Worm (Caenorhabditis elegans) whole organism, late embryonic: ENCODE results near the gene Y57G11C.14.

Experiments used
- C08G9.2 ChIP-seq: sonication (generic microtip); optimal IDR thresholded peaks from 2 replicates; lab custom pipeline; 2016; ENCODE audit warnings: mild to moderate bottlenecking, missing genetic modification characterization, moderate library complexity, missing compliant biosample characterization
- F13H6.1 ChIP-seq: sonication (generic microtip); optimal IDR thresholded peaks from 2 replicates; lab custom pipeline; 2016; ENCODE audit warnings: missing genetic modification characterization, missing compliant biosample characterization
- K02D7.2 ChIP-seq: sonication (generic microtip); optimal IDR thresholded peaks from 2 replicates; lab custom pipeline; 2017; ENCODE audit warnings: mild to moderate bottlenecking, missing genetic modification characterization, missing compliant biosample characterization
- K09A11.1 ChIP-seq: sonication (generic microtip); optimal IDR thresholded peaks from 2 replicates; lab custom pipeline; 2017; ENCODE audit warnings: antibody characterized with exemption, mild to moderate bottlenecking, missing genetic modification characterization, missing compliant biosample characterization; ENCODE audit not compliant: insufficient read depth
- T23F11.4 ChIP-seq: fragments of 200-800 bp; sonication (Bioruptor generic); optimal IDR thresholded peaks from 2 replicates; lab custom pipeline; 2018; ENCODE audit warnings: mild to moderate bottlenecking, missing genetic modification characterization, missing compliant biosample characterization
- Y22D7AL.16 ChIP-seq: sonication (generic microtip); optimal IDR thresholded peaks from 2 replicates; lab custom pipeline; 2016; ENCODE audit warnings: missing genetic modification characterization, missing compliant biosample characterization
- ahr-1 ChIP-seq: sonication (generic microtip); optimal IDR thresholded peaks from 2 replicates; lab custom pipeline; 2016; ENCODE audit warnings: missing genetic modification characterization, missing compliant biosample characterization
- ama-1 ChIP-seq: fragments of 150-350 bp; optimal IDR thresholded peaks from 2 replicates; lab custom pipeline; 2014
- ceh-14 ChIP-seq: sonication (generic microtip); optimal IDR thresholded peaks from 2 replicates; lab custom pipeline; 2016; ENCODE audit warnings: missing genotype, missing genetic modification characterization, missing compliant biosample characterization
- ceh-31 ChIP-seq: sonication (generic microtip); optimal IDR thresholded peaks from 2 replicates; lab custom pipeline; 2016; ENCODE audit warnings: missing genetic modification characterization, missing compliant biosample characterization
- ceh-34 ChIP-seq: sonication (generic microtip); optimal IDR thresholded peaks from 2 replicates; lab custom pipeline; 2016; ENCODE audit warnings: mild to moderate bottlenecking, missing genetic modification characterization, missing compliant biosample characterization
- ceh-45 ChIP-seq: fragments of 200-800 bp; sonication (Bioruptor generic); IDR thresholded peaks from 2 replicates; pipeline ENCODE4 v1.3.6; 2022; ENCODE audit warnings: missing genetic modification reagents, missing genetic modification characterization, missing compliant biosample characterization
- ceh-48 ChIP-seq: sonication (generic microtip); optimal IDR thresholded peaks from 2 replicates; lab custom pipeline; 2016; ENCODE audit warnings: missing genetic modification characterization, inconsistent platforms, missing compliant biosample characterization
- ceh-6 ChIP-seq: fragments of 200-800 bp; sonication (Bioruptor generic); optimal IDR thresholded peaks from 2 replicates; lab custom pipeline; 2018; ENCODE audit warnings: mild to moderate bottlenecking, missing genetic modification characterization, missing compliant biosample characterization
- dve-1 ChIP-seq: sonication (generic microtip); optimal IDR thresholded peaks from 2 replicates; lab custom pipeline; 2017; ENCODE audit warnings: antibody characterized with exemption, mild to moderate bottlenecking, missing genetic modification characterization, missing compliant biosample characterization
- eyg-1 ChIP-seq: sonication (generic microtip); optimal IDR thresholded peaks from 2 replicates; lab custom pipeline; 2016; ENCODE audit warnings: missing genotype, missing genetic modification characterization, missing compliant biosample characterization
- fkh-10 ChIP-seq: fragments of 150-350 bp; optimal IDR thresholded peaks from 2 replicates; lab custom pipeline; 2014; ENCODE audit warnings: missing biosample characterization, missing genetic modification reagents, missing genetic modification characterization
- fkh-6 ChIP-seq: sonication (generic microtip); optimal IDR thresholded peaks from 2 replicates; lab custom pipeline; 2016; ENCODE audit warnings: missing genetic modification characterization, missing compliant biosample characterization
- gmeb-2 ChIP-seq: sonication (generic microtip); optimal IDR thresholded peaks from 2 replicates; lab custom pipeline; 2016; ENCODE audit warnings: missing genetic modification characterization, inconsistent platforms, missing compliant biosample characterization
- hlh-13 ChIP-seq: fragments of 200-800 bp; sonication (Bioruptor generic); optimal IDR thresholded peaks from 2 replicates; lab custom pipeline; 2018; ENCODE audit warnings: mild to moderate bottlenecking, missing genetic modification characterization, missing compliant biosample characterization
- hlh-15 ChIP-seq: sonication (generic microtip); optimal IDR thresholded peaks from 2 replicates; lab custom pipeline; 2016; ENCODE audit warnings: missing genetic modification characterization, missing compliant biosample characterization
- hlh-30 ChIP-seq: sonication (generic microtip); optimal IDR thresholded peaks from 2 replicates; lab custom pipeline; 2017; ENCODE audit warnings: antibody characterized with exemption, missing genetic modification characterization, missing compliant biosample characterization; ENCODE audit not compliant: insufficient read depth
- lim-6 ChIP-seq: sonication (generic microtip); optimal IDR thresholded peaks from 2 replicates; lab custom pipeline; 2016; ENCODE audit warnings: missing genetic modification characterization, missing compliant biosample characterization
- lin-11 ChIP-seq: fragments of 200-800 bp; sonication (Bioruptor generic); optimal IDR thresholded peaks from 2 replicates; lab custom pipeline; 2018; ENCODE audit warnings: mild to moderate bottlenecking, missing genetic modification characterization, missing compliant biosample characterization
- madf-2 ChIP-seq: sonication (generic microtip); optimal IDR thresholded peaks from 2 replicates; lab custom pipeline; 2017; ENCODE audit warnings: missing genetic modification characterization, missing compliant biosample characterization
- mec-3 ChIP-seq: sonication (generic microtip); optimal IDR thresholded peaks from 2 replicates; lab custom pipeline; 2016; ENCODE audit warnings: borderline replicate concordance, missing genetic modification characterization, missing compliant biosample characterization
- nfya-1 ChIP-seq: sonication (generic microtip); optimal IDR thresholded peaks from 2 replicates; lab custom pipeline; 2017; ENCODE audit warnings: missing genetic modification characterization, mild to moderate bottlenecking, missing compliant biosample characterization, antibody characterized with exemption, moderate library complexity
- nhr-11 ChIP-seq: fragments of 150-350 bp; optimal IDR thresholded peaks from 2 replicates; lab custom pipeline; 2014; ENCODE audit warnings: missing biosample characterization, missing genetic modification characterization
- nhr-232 ChIP-seq: sonication (generic microtip); optimal IDR thresholded peaks from 2 replicates; lab custom pipeline; 2016; ENCODE audit warnings: missing genetic modification characterization, missing compliant biosample characterization
- npax-4 ChIP-seq: sonication (generic microtip); optimal IDR thresholded peaks from 2 replicates; lab custom pipeline; 2016; ENCODE audit warnings: missing genetic modification characterization, missing compliant biosample characterization
- pag-3 ChIP-seq: sonication (generic microtip); optimal IDR thresholded peaks from 2 replicates; lab custom pipeline; 2016; ENCODE audit warnings: missing compliant biosample characterization, missing genetic modification characterization, borderline replicate concordance
- pat-9 ChIP-seq: fragments of 200-800 bp; sonication (Bioruptor generic); optimal IDR thresholded peaks from 2 replicates; lab custom pipeline; 2018; ENCODE audit warnings: mild to moderate bottlenecking, missing genetic modification characterization, moderate library complexity, missing compliant biosample characterization
- pax-1 ChIP-seq: fragments of 150-350 bp; optimal IDR thresholded peaks from 2 replicates; lab custom pipeline; 2014; ENCODE audit warnings: missing biosample characterization, missing genetic modification characterization
- pha-4 ChIP-seq: fragments of 150-350 bp; optimal IDR thresholded peaks from 2 replicates; lab custom pipeline; 2018; ENCODE audit warnings: missing biosample characterization, missing genetic modification reagents, missing genetic modification characterization
- pros-1 ChIP-seq: fragments of 150-350 bp; optimal IDR thresholded peaks from 2 replicates; lab custom pipeline; 2014; ENCODE audit warnings: missing biosample characterization, missing genetic modification reagents, missing genetic modification characterization
- rnt-1 ChIP-seq: sonication (generic microtip); optimal IDR thresholded peaks from 2 replicates; lab custom pipeline; 2016; ENCODE audit warnings: missing genetic modification characterization, missing compliant biosample characterization
- sdc-2 ChIP-seq: sonication (generic microtip); optimal IDR thresholded peaks from 2 replicates; lab custom pipeline; 2016; ENCODE audit warnings: missing genotype, missing genetic modification characterization, missing compliant biosample characterization
- sox-2 ChIP-seq: fragments of 200-800 bp; sonication (Bioruptor generic); IDR thresholded peaks from 2 replicates; pipeline ENCODE4 v1.3.6; 2022; ENCODE audit warnings: missing genetic modification reagents, missing genetic modification characterization, missing compliant biosample characterization
- syd-9 ChIP-seq: sonication (generic microtip); optimal IDR thresholded peaks from 2 replicates; lab custom pipeline; 2016; ENCODE audit warnings: mild to moderate bottlenecking, missing genetic modification characterization, moderate library complexity, missing compliant biosample characterization
- tbx-2 ChIP-seq: sonication (generic microtip); optimal IDR thresholded peaks from 2 replicates; lab custom pipeline; 2016; ENCODE audit warnings: missing genetic modification characterization, missing compliant biosample characterization
- tbx-7 ChIP-seq: sonication (generic microtip); optimal IDR thresholded peaks from 2 replicates; lab custom pipeline; 2016; ENCODE audit warnings: missing genotype, missing genetic modification characterization, missing compliant biosample characterization
- ttx-3 ChIP-seq: sonication (generic microtip); optimal IDR thresholded peaks from 2 replicates; lab custom pipeline; 2016; ENCODE audit warnings: missing genetic modification reagents, missing genetic modification characterization, missing compliant biosample characterization
- unc-3 ChIP-seq, 2 experiments: fragments of 200-800 bp in 1 of 2; sonication (Bioruptor generic) in 1 of 2; sonication (generic microtip) in 1 of 2; conservative IDR thresholded peaks in 1 of 2; optimal IDR thresholded peaks in 1 of 2; 2 replicates each; pipeline versions ENCODE4 v1.3.6 to Lab custom; 2016 to 2022; ENCODE audit warnings: missing compliant biosample characterization in 2 of 2, missing genetic modification characterization in 2 of 2, missing genetic modification reagents in 1 of 2
- ztf-16 ChIP-seq: sonication (generic microtip); optimal IDR thresholded peaks from 2 replicates; lab custom pipeline; 2017; ENCODE audit warnings: missing genetic modification characterization, missing compliant biosample characterization

The Y57G11C.14 gene

DNA sequence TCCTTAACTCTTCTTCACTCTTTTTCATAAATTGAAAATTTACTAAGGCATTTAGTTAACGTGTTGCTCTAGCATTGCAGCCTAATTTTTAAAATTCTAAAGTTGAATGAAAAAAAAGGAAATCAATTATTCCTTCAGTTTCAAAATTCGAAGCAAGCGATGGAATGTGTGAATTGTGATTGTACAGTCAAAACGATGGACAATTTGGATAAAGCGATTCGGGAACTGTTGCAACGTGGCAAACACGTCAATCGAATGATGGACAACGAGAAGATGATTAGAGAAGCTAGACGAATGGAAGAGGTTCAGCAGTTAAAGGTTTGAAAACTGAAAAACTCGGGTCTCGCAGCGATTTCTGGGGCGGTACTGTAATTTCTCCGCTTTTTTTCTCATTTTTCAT lies at the start of gene Y57G11C.14:
Y57G11C.14 (plus strand) TSS at position 126 of the 400 bp plus-strand sequence.
- TF ChIP-seq Y22D7AL.16 (tag; lab: Kevin White, UChicago) (no peak), syd-9 (no peak), mec-3 (tag; lab: Kevin White, UChicago) (no peak), ceh-14 (tag; lab: Kevin White, UChicago) (no peak), hlh-13 (GFP tag; lab: Kevin White, UChicago) (no peak), ceh-34 (tag; lab: Kevin White, UChicago) (no peak), tbx-2 (tag; lab: Kevin White, UChicago) (no peak), fkh-10 (GFP tag; lab: Kevin White, UChicago) (no peak), F13H6.1 (tag; lab: Kevin White, UChicago) (no peak), ceh-6 (GFP tag; lab: Kevin White, UChicago) (no peak), ceh-48 (tag; lab: Kevin White, UChicago) (no peak), unc-3 (GFP tag; conservative IDR thresholded peaks at IDR 0.05; lab: Robert Waterston, UW) (no peak), unc-3 (tag; optimal IDR thresholded peaks at IDR 0.05; lab: Kevin White, UChicago) (no peak)

- TF ChIP-seq unc-3 (GFP tag; conservative IDR thresholded peaks at IDR 0.05; lab: Robert Waterston, UW) = no peak
- no peak for TF ChIP-seq unc-3 (tag; optimal IDR thresholded peaks at IDR 0.05; lab: Kevin White, UChicago)
- TF ChIP-seq hlh-15 (tag; lab: Kevin White, UChicago) = no peak
- TF ChIP-seq sdc-2 = no peak
- no peak for TF ChIP-seq lin-11 (tag; lab: Kevin White, UChicago)
- no peak for TF ChIP-seq hlh-30 (tag; lab: Kevin White, UChicago)
- no peak for TF ChIP-seq pros-1 (tag; lab: Kevin White, UChicago)
- no peak for TF ChIP-seq pha-4 (tag; lab: Kevin White, UChicago)
- no peak for TF ChIP-seq K02D7.2 (tag; lab: Kevin White, UChicago)
- TF ChIP-seq ceh-14 (tag; lab: Kevin White, UChicago) = no peak
- no peak for TF ChIP-seq npax-4 (tag; lab: Kevin White, UChicago)
- TF ChIP-seq sox-2 = no peak
- TF ChIP-seq ceh-34 (tag; lab: Kevin White, UChicago) = no peak
- TF ChIP-seq ama-1 (lab: Kevin White, UChicago) = no peak
- TF ChIP-seq nfya-1 = no peak
- no peak for TF ChIP-seq pag-3
- no peak for TF ChIP-seq nhr-232 (tag; lab: Kevin White, UChicago)
- TF ChIP-seq tbx-7 (tag; lab: Kevin White, UChicago) = no peak
These were observed 44.2 kb upstream of the Y57G11C.14 start, which contains the start of gene Y57G11C.499 for ce11 chrIV:14754912-14755311. Y57G11C.499 (minus strand) TSS chrIV:14754934.

DNA sequence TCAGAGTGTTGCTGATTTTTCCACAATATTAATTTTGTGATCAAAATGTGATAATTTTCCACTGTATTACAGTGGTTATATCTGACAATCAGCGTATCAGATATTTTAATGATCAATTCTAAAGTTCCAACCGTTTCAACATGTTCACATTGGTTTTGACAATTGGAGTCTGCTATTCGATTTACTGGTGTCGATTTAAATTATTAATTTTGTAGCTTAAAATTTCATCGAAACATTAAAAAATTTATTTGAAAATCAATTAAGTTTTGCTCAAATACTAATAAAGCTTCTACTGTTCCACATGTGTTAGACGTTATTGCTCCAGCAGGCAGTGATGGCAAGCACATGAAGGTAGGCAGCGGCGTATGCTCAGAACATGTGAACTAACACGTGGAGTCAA lies 41.3 kb upstream of the Y57G11C.14 start:
- TF ChIP-seq mec-3 (tag; lab: Kevin White, UChicago) (no peak), T23F11.4 (GFP tag; lab: Kevin White, UChicago) (no peak), ceh-31 (tag; lab: Kevin White, UChicago) (no peak), pax-1 (tag; lab: Kevin White, UChicago) (no peak), npax-4 (tag; lab: Kevin White, UChicago) (no peak), nhr-11 (tag; lab: Kevin White, UChicago) (no peak), pat-9 (tag; lab: Kevin White, UChicago) (no peak), lim-6 (tag; lab: Kevin White, UChicago) (no peak), dve-1 (tag; lab: Kevin White, UChicago) (no peak), pag-3 (no peak), fkh-10 (GFP tag; lab: Kevin White, UChicago) (no peak), unc-3 (GFP tag; conservative IDR thresholded peaks at IDR 0.05; lab: Robert Waterston, UW) (no peak), unc-3 (tag; optimal IDR thresholded peaks at IDR 0.05; lab: Kevin White, UChicago) (no peak), rnt-1 (tag; lab: Kevin White, UChicago) (no peak), ama-1 (lab: Kevin White, UChicago) (no peak)

DNA sequence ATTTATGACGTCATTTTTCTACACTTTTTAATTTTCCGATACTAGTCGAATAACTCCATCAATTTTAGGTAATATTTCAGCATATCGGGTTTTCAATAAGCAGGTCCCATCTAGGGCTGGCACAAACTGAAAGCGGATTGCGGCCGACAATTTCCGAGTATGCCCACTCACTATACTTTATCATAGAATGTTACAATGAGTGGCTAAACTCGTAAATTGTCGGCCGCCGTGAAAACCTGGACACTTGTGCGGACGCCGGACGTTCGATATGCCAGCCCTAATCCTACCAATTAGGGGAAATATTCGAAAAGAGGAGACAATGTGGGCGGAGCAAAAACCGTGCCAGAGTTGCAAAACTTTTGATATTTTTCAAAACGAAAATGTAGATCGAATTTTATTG lies 39.4 kb upstream of the Y57G11C.14 start:
- TF ChIP-seq tbx-2 (tag; lab: Kevin White, UChicago) (no peak), ceh-45 (GFP tag; lab: Robert Waterston, UW) (no peak), gmeb-2 (no peak), ceh-34 (tag; lab: Kevin White, UChicago) (no peak), ceh-48 (tag; lab: Kevin White, UChicago) (no peak), C08G9.2 (tag; lab: Kevin White, UChicago) (no peak), eyg-1 (tag; lab: Kevin White, UChicago) (no peak), ahr-1 (tag; lab: Kevin White, UChicago) (no peak), ama-1 (lab: Kevin White, UChicago) (no peak), K02D7.2 (tag; lab: Kevin White, UChicago) (no peak), fkh-6 (tag; lab: Kevin White, UChicago) (no peak), madf-2 (tag; lab: Kevin White, UChicago) (no peak), ttx-3 (tag; lab: Kevin White, UChicago) (no peak), nfya-1 (no peak), ztf-16 (tag; lab: Kevin White, UChicago) (no peak), hlh-15 (tag; lab: Kevin White, UChicago) (no peak), pha-4 (tag; lab: Kevin White, UChicago) (no peak), sdc-2 (no peak), K09A11.1 (tag; lab: Kevin White, UChicago) (no peak)
